Fruit fly (Drosophila melanogaster) whole organism, embryonic: ENCODE measurements around the gene CG7333.
A peak's percentile ranks its signal among the peaks of the same experiment; 100 is the strongest.

ENCODE experiments used
- Adf1 ChIP-seq: fragments of 200-800 bp; sonication (Bioruptor generic); IDR thresholded peaks from 2 replicates; pipeline ENCODE4 v1.3.6; 2022; ENCODE audit warnings: missing biosample characterization, missing genetic modification characterization
- CG1233 ChIP-seq: fragments of 200-800 bp; sonication (Bioruptor generic); optimal IDR thresholded peaks from 4 replicates; lab custom pipeline; 2018; ENCODE audit warnings: missing biosample characterization, mild to moderate bottlenecking, missing genetic modification characterization
- CG12659 ChIP-seq: fragments of 200-800 bp; sonication (Bioruptor generic); optimal IDR thresholded peaks from 3 replicates; lab custom pipeline; 2017; ENCODE audit warnings: mild to moderate bottlenecking, missing biosample characterization, missing genetic modification reagents, missing genetic modification characterization
- CG12744 ChIP-seq: fragments of 200-800 bp; sonication (Bioruptor generic); optimal IDR thresholded peaks from 2 replicates; lab custom pipeline; 2016; ENCODE audit warnings: missing biosample characterization, missing genetic modification characterization
- CG14441 ChIP-seq: fragments of 200-800 bp; sonication (Bioruptor generic); IDR thresholded peaks from 2 replicates; pipeline ENCODE4 v1.3.6; 2022; ENCODE audit warnings: missing biosample characterization, missing genetic modification characterization
- CG15479 ChIP-seq: fragments of 200-800 bp; sonication (Bioruptor generic); optimal IDR thresholded peaks from 3 replicates; lab custom pipeline; 2019; ENCODE audit warnings: missing biosample characterization, mild to moderate bottlenecking, missing genetic modification characterization, moderate library complexity
- CG30431 ChIP-seq: fragments of 200-800 bp; sonication (Bioruptor generic); optimal IDR thresholded peaks from 2 replicates; lab custom pipeline; 2017; ENCODE audit warnings: missing biosample characterization, missing genetic modification characterization
- CG31441 ChIP-seq: fragments of 200-800 bp; sonication (Bioruptor generic); IDR thresholded peaks from 2 replicates; pipeline ENCODE4 v1.3.6; 2022; ENCODE audit warnings: missing biosample characterization, missing genetic modification characterization
- CG4617 ChIP-seq: fragments of 200-800 bp; sonication (Bioruptor generic); optimal IDR thresholded peaks from 3 replicates; lab custom pipeline; 2016; ENCODE audit warnings: missing biosample characterization, missing genetic modification characterization, borderline replicate concordance
- CG5180 ChIP-seq: fragments of 200-800 bp; sonication (Bioruptor generic); optimal IDR thresholded peaks from 3 replicates; lab custom pipeline; 2017; ENCODE audit warnings: missing biosample characterization, missing genetic modification characterization, mild to moderate bottlenecking, moderate library complexity, missing genetic modification reagents
- CG7271 ChIP-seq: fragments of 200-800 bp; sonication (Bioruptor generic); optimal IDR thresholded peaks from 2 replicates; lab custom pipeline; 2018; ENCODE audit warnings: missing biosample characterization, mild to moderate bottlenecking, missing genetic modification characterization, moderate library complexity
- CG8290 ChIP-seq, 3 experiments: fragments of 200-800 bp; sonication (Bioruptor generic); optimal IDR thresholded peaks; 2 replicates each; lab custom pipeline; 2016 to 2019; ENCODE audit warnings: missing biosample characterization in 3 of 3, missing genetic modification characterization in 3 of 3, mild to moderate bottlenecking in 2 of 3, moderate library complexity in 1 of 3
- CG9932 ChIP-seq: fragments of 200-800 bp; sonication (Bioruptor generic); IDR thresholded peaks from 2 replicates; pipeline ENCODE4 v1.3.6; 2022; ENCODE audit warnings: missing biosample characterization, missing genetic modification characterization
- D19B ChIP-seq: fragments of 200-800 bp; sonication (Bioruptor generic); optimal IDR thresholded peaks from 2 replicates; lab custom pipeline; 2017; ENCODE audit warnings: missing biosample characterization, mild to moderate bottlenecking, missing genetic modification characterization
- Dek ChIP-seq: fragments of 200-800 bp; sonication (Bioruptor generic); optimal IDR thresholded peaks from 3 replicates; lab custom pipeline; 2019; ENCODE audit warnings: missing biosample characterization, mild to moderate bottlenecking, missing genetic modification characterization, moderate library complexity
- Dp ChIP-seq: fragments of 200-800 bp; sonication (Bioruptor generic); optimal IDR thresholded peaks from 2 replicates; lab custom pipeline; 2018; ENCODE audit warnings: missing biosample characterization, mild to moderate bottlenecking, missing genetic modification characterization, moderate library complexity
- E2f1 ChIP-seq: fragments of 200-800 bp; sonication (Bioruptor generic); IDR thresholded peaks from 2 replicates; pipeline ENCODE4 v1.3.6; 2022; ENCODE audit warnings: missing biosample characterization, missing genetic modification characterization
- Fer1 ChIP-seq: fragments of 200-800 bp; sonication (Bioruptor generic); optimal IDR thresholded peaks from 2 replicates; lab custom pipeline; 2017; ENCODE audit warnings: missing biosample characterization, mild to moderate bottlenecking, missing genetic modification characterization
- HHEX ChIP-seq: fragments of 200-800 bp; sonication (Bioruptor generic); optimal IDR thresholded peaks from 3 replicates; lab custom pipeline; 2017; ENCODE audit warnings: missing biosample characterization, mild to moderate bottlenecking, missing genetic modification characterization, missing genetic modification reagents
- Hr51 ChIP-seq, 2 experiments: fragments of 200-800 bp; sonication (Bioruptor generic); optimal IDR thresholded peaks; 2 replicates in 1 of 2; 3 replicates in 1 of 2; lab custom pipeline; 2016 to 2018; ENCODE audit warnings: missing biosample characterization in 2 of 2, missing genetic modification characterization in 2 of 2, mild to moderate bottlenecking in 1 of 2, moderate library complexity in 1 of 2
- Meics ChIP-seq: fragments of 200-800 bp; sonication (Bioruptor generic); optimal IDR thresholded peaks from 2 replicates; lab custom pipeline; 2017; ENCODE audit warnings: missing biosample characterization, mild to moderate bottlenecking, missing genetic modification characterization
- NK7.1 ChIP-seq: fragments of 200-800 bp; sonication (Bioruptor generic); optimal IDR thresholded peaks from 3 replicates; lab custom pipeline; 2016; ENCODE audit warnings: missing biosample characterization, missing genetic modification characterization
- Pdp1 ChIP-seq, 2 experiments: fragments of 200-800 bp; sonication (Bioruptor generic); optimal IDR thresholded peaks; 3 replicates each; lab custom pipeline; 2016; ENCODE audit warnings: missing biosample characterization in 2 of 2, missing genetic modification characterization in 2 of 2, mild to moderate bottlenecking in 1 of 2, moderate library complexity in 1 of 2
- Rfx ChIP-seq: fragments of 200-800 bp; sonication (Bioruptor generic); IDR thresholded peaks from 2 replicates; pipeline ENCODE4 v1.3.6; 2022; ENCODE audit warnings: missing biosample characterization, missing genetic modification characterization
- Side ChIP-seq: fragments of 200-800 bp; sonication (Bioruptor generic); optimal IDR thresholded peaks from 2 replicates; lab custom pipeline; 2016; ENCODE audit warnings: missing biosample characterization, missing genetic modification characterization
- TFAM ChIP-seq: fragments of 200-800 bp; sonication (Bioruptor generic); optimal IDR thresholded peaks from 2 replicates; lab custom pipeline; 2017; ENCODE audit warnings: missing biosample characterization, missing genetic modification characterization, inconsistent platforms
- Trl ChIP-seq, 3 experiments: fragments of >200 bp in 2 of 3; fragments of 200-800 bp in 1 of 3; sonication (Bioruptor generic) in 1 of 3; optimal IDR thresholded peaks; 2 replicates in 1 of 3; 3 replicates in 2 of 3; lab custom pipeline; 2016 to 2017; ENCODE audit warnings: missing biosample characterization in 1 of 3, missing genetic modification characterization in 1 of 3
- YL-1 ChIP-seq: fragments of 200-800 bp; sonication (Bioruptor generic); optimal IDR thresholded peaks from 3 replicates; lab custom pipeline; 2017; ENCODE audit warnings: missing biosample characterization, mild to moderate bottlenecking, missing genetic modification characterization
- ab ChIP-seq: fragments of 200-800 bp; sonication (Bioruptor generic); optimal IDR thresholded peaks from 2 replicates; lab custom pipeline; 2016; ENCODE audit warnings: missing biosample characterization, missing genetic modification characterization
- cas ChIP-seq: fragments of 200-800 bp; sonication (Bioruptor generic); IDR thresholded peaks from 2 replicates; pipeline ENCODE4 v1.3.6; 2022; ENCODE audit warnings: missing biosample characterization, missing genetic modification characterization
- corto ChIP-seq: fragments of 200-800 bp; sonication (Bioruptor generic); optimal IDR thresholded peaks from 2 replicates; lab custom pipeline; 2016; ENCODE audit warnings: missing biosample characterization, mild to moderate bottlenecking, missing genetic modification characterization, moderate library complexity
- crp ChIP-seq, 2 experiments: fragments of 200-800 bp; sonication (Bioruptor generic); optimal IDR thresholded peaks; 2 replicates in 1 of 2; 3 replicates in 1 of 2; lab custom pipeline; 2017; ENCODE audit warnings: missing biosample characterization in 2 of 2, missing genetic modification characterization in 2 of 2, mild to moderate bottlenecking in 1 of 2, moderate library complexity in 1 of 2
- dimm ChIP-seq: fragments of 200-800 bp; sonication (Bioruptor generic); IDR thresholded peaks from 2 replicates; pipeline ENCODE4 v1.3.6; 2022; ENCODE audit warnings: missing biosample characterization, missing genetic modification characterization
- eyg ChIP-seq: fragments of 200-800 bp; sonication (Bioruptor generic); optimal IDR thresholded peaks from 3 replicates; lab custom pipeline; 2016; ENCODE audit warnings: missing biosample characterization, missing genetic modification characterization
- fd96Cb ChIP-seq: fragments of 200-800 bp; sonication (Bioruptor generic); optimal IDR thresholded peaks from 2 replicates; lab custom pipeline; 2018; ENCODE audit warnings: missing biosample characterization, mild to moderate bottlenecking, missing genetic modification characterization, moderate library complexity
- gro ChIP-seq: fragments of 200-800 bp; sonication (Bioruptor generic); optimal IDR thresholded peaks from 2 replicates; lab custom pipeline; 2016; ENCODE audit warnings: missing biosample characterization, missing genetic modification characterization
- inv ChIP-seq: fragments of 200-800 bp; sonication (Bioruptor generic); IDR thresholded peaks from 2 replicates; pipeline ENCODE4 v1.3.6; 2022; ENCODE audit warnings: missing biosample characterization, missing genetic modification characterization; ENCODE audit not compliant: partially characterized antibody
- lbe ChIP-seq: fragments of 200-800 bp; sonication (Bioruptor generic); optimal IDR thresholded peaks from 2 replicates; lab custom pipeline; 2016; ENCODE audit warnings: missing biosample characterization, mild to moderate bottlenecking, missing genetic modification characterization
- oc ChIP-seq: fragments of 200-800 bp; sonication (Bioruptor generic); optimal IDR thresholded peaks from 2 replicates; lab custom pipeline; 2018; ENCODE audit warnings: missing biosample characterization, mild to moderate bottlenecking, missing genetic modification characterization, moderate library complexity
- odd ChIP-seq: fragments of 200-800 bp; sonication (Bioruptor generic); optimal IDR thresholded peaks from 2 replicates; lab custom pipeline; 2017; ENCODE audit warnings: missing biosample characterization, mild to moderate bottlenecking, missing genetic modification characterization
- onecut ChIP-seq: fragments of 200-800 bp; sonication (Bioruptor generic); IDR thresholded peaks from 2 replicates; pipeline ENCODE4 v1.3.6; 2022; ENCODE audit warnings: missing biosample characterization, missing genetic modification characterization
- otp ChIP-seq: fragments of 200-800 bp; sonication (Bioruptor generic); IDR thresholded peaks from 3 replicates; pipeline ENCODE4, ENCODE4 v1.3.6; 2022; ENCODE audit warnings: missing biosample characterization, missing genetic modification characterization
- pita ChIP-seq: fragments of 200-800 bp; sonication (Bioruptor generic); optimal IDR thresholded peaks from 2 replicates; lab custom pipeline; 2017; ENCODE audit warnings: missing biosample characterization, mild to moderate bottlenecking, missing genetic modification characterization
- ranshi ChIP-seq: fragments of 200-800 bp; sonication (Bioruptor generic); IDR thresholded peaks from 2 replicates; pipeline ENCODE4 v1.3.6; 2022; ENCODE audit warnings: missing biosample characterization, missing genetic modification characterization
- shn ChIP-seq: fragments of 200-800 bp; sonication (Bioruptor generic); optimal IDR thresholded peaks from 3 replicates; lab custom pipeline; 2016; ENCODE audit warnings: missing biosample characterization, missing genetic modification characterization
- sqz ChIP-seq: fragments of 200-800 bp; sonication (Bioruptor generic); optimal IDR thresholded peaks from 3 replicates; lab custom pipeline; 2018; ENCODE audit warnings: missing biosample characterization, mild to moderate bottlenecking, missing genetic modification characterization
- tll ChIP-seq, 2 experiments: fragments of 200-800 bp in 1 of 2; fragments of >200 bp in 1 of 2; sonication (Bioruptor generic) in 1 of 2; optimal IDR thresholded peaks; 2 replicates each; lab custom pipeline; 2017 to 2019; ENCODE audit warnings: missing biosample characterization in 2 of 2, missing genetic modification characterization in 2 of 2, mild to moderate bottlenecking in 1 of 2, moderate library complexity in 1 of 2
- vfl ChIP-seq: fragments of 200-800 bp; sonication (Bioruptor generic); optimal IDR thresholded peaks from 2 replicates; lab custom pipeline; 2016; ENCODE audit warnings: missing biosample characterization, missing genetic modification characterization
- wek ChIP-seq: fragments of 200-800 bp; sonication (Bioruptor generic); optimal IDR thresholded peaks from 3 replicates; lab custom pipeline; 2018; ENCODE audit warnings: missing biosample characterization, mild to moderate bottlenecking, missing genetic modification characterization, moderate library complexity

The CG7333 gene

DNA sequence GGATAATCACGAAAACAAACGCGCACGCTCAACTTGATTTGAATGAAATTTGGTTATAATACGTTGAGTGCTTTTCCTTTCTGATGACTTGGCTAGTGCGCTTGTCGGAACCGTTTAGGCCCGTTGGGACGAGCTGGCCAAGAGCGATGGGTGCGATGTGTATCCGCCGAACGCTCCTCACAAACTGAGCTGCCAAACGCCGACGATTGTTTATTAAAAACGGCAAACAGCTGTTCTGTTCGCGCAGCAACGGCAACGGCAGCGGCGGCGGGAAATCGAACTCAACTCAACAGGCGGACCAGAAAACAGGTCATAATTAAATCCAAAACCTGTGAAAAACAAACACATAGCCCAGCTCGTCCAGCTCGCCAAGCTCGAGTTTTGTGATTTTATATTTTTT lies 20.5 kb downstream of the CG7333 start (continued):
- no peak for TF ChIP-seq CG9932 (GFP tag; lab: Robert Waterston, UW)
- TF ChIP-seq Fer1 (GFP tag; lab: Kevin White, UChicago), result peak; percentile 32
- TF ChIP-seq lbe (GFP tag; lab: Kevin White, UChicago), result no peak
- TF ChIP-seq odd (GFP tag; lab: Kevin White, UChicago), result no peak
- no peak for TF ChIP-seq tll (GFP tag; optimal IDR thresholded peaks at IDR 0.05; lab: Kevin White, UChicago)
- no peak for TF ChIP-seq CG8290 (GFP tag; optimal IDR thresholded peaks at IDR 0.05; lab: Kevin White, UChicago)
- peak in 1 of 2 experiments; percentile 41 for TF ChIP-seq CG8290 (tag; optimal IDR thresholded peaks at IDR 0.05; lab: Kevin White, UChicago)
- no peak for TF ChIP-seq shn (GFP tag; lab: Kevin White, UChicago)
- TF ChIP-seq Dp (GFP tag; lab: Kevin White, UChicago), result no peak
- TF ChIP-seq oc, result peak; percentile 39
- no peak for TF ChIP-seq YL-1
- no peak for TF ChIP-seq vfl
- TF ChIP-seq onecut (GFP tag; lab: Robert Waterston, UW), result 0 out of 2 replicates have a peak, but pooled peaks have one; percentile 5
- TF ChIP-seq inv (GFP tag; lab: Robert Waterston, UW), result no peak
- no peak for TF ChIP-seq CG12659
- TF ChIP-seq otp (GFP tag; lab: Robert Waterston, UW), result 0 out of 3 replicates have a peak, but pooled peaks have one; percentile 13
- TF ChIP-seq corto (GFP tag; lab: Kevin White, UChicago), result no peak
- 0 out of 2 replicates have a peak, but pooled peaks have one; percentile 9 for TF ChIP-seq cas
- peak; percentile 6 for TF ChIP-seq CG5180
- no peak for TF ChIP-seq HHEX (GFP tag; lab: Kevin White, UChicago)
- peak; percentile 22; the same call in 1 of the 2 replicates for TF ChIP-seq Rfx (GFP tag; lab: Robert Waterston, UW)
- no peak for TF ChIP-seq Side (GFP tag; lab: Kevin White, UChicago)
- no peak for TF ChIP-seq dimm (GFP tag; lab: Robert Waterston, UW)
- TF ChIP-seq Hr51 (GFP tag; optimal IDR thresholded peaks at IDR 0.05; lab: Kevin White, UChicago), result no peak
- TF ChIP-seq ab (GFP tag; lab: Kevin White, UChicago), result no peak
- TF ChIP-seq Dek (tag; lab: Kevin White, UChicago), result no peak
- TF ChIP-seq eyg, result peak; percentile 17
- peak; percentile 63; the same call in 1 of the 2 replicates for TF ChIP-seq Adf1
- peak in 1 of 2 experiments; percentile 69 for TF ChIP-seq crp (GFP tag; optimal IDR thresholded peaks at IDR 0.05; lab: Kevin White, UChicago)
- TF ChIP-seq CG30431 (GFP tag; lab: Kevin White, UChicago), result no peak
- TF ChIP-seq E2f1, result no peak
- TF ChIP-seq NK7.1, result no peak
- peak; percentile 37 for TF ChIP-seq Meics (GFP tag; lab: Kevin White, UChicago)
- TF ChIP-seq D19B (GFP tag; lab: Kevin White, UChicago), result no peak
- TF ChIP-seq pita, result no peak
- TF ChIP-seq Pdp1 (GFP tag; optimal IDR thresholded peaks at IDR 0.05; lab: Kevin White, UChicago), result peak in 1 of 2 experiments; percentile 13
- TF ChIP-seq CG4617 (GFP tag; lab: Kevin White, UChicago), result no peak
- no peak for TF ChIP-seq CG15479 (GFP tag; lab: Kevin White, UChicago)
- TF ChIP-seq CG7271 (tag; lab: Kevin White, UChicago), result no peak
- no peak for TF ChIP-seq CG1233 (GFP tag; lab: Kevin White, UChicago)
- 0 out of 2 replicates have a peak, but pooled peaks have one; percentile 33 for TF ChIP-seq CG14441 (GFP tag; lab: Robert Waterston, UW)
- no peak for TF ChIP-seq fd96Cb (tag; lab: Kevin White, UChicago)
- TF ChIP-seq sqz (GFP tag; lab: Kevin White, UChicago), result no peak
- no peak for TF ChIP-seq Trl (optimal IDR thresholded peaks at IDR 0.05; lab: Kevin White, UChicago)
- TF ChIP-seq Trl (GFP tag; optimal IDR thresholded peaks at IDR 0.05; lab: Kevin White, UChicago), result no peak
- TF ChIP-seq CG12744 (GFP tag; lab: Kevin White, UChicago), result no peak
- TF ChIP-seq gro, result peak; percentile 44
- no peak for TF ChIP-seq TFAM (GFP tag; lab: Kevin White, UChicago)
- TF ChIP-seq CG31441 (GFP tag; lab: Robert Waterston, UW), result no peak
- no peak for TF ChIP-seq ranshi (GFP tag; lab: Robert Waterston, UW)
- no peak for TF ChIP-seq wek (GFP tag; lab: Kevin White, UChicago)
